Fruit fly (Drosophila melanogaster) whole organism, prepupa: ENCODE measurements around the gene Rbbp5.

Source experiments
- Blimp-1 ChIP-seq: fragments of 200-800 bp; sonication (Bioruptor generic); optimal IDR thresholded peaks from 3 replicates; lab custom pipeline; 2017; ENCODE audit warnings: missing biosample characterization, missing genetic modification characterization, mild to moderate bottlenecking, moderate library complexity, missing genetic modification reagents
- CG10631 ChIP-seq: fragments of 200-800 bp; sonication (Bioruptor generic); optimal IDR thresholded peaks from 2 replicates; lab custom pipeline; 2016; ENCODE audit warnings: missing biosample characterization, missing genetic modification characterization
- CG10669 ChIP-seq: fragments of 200-800 bp; sonication (Bioruptor generic); optimal IDR thresholded peaks from 3 replicates; lab custom pipeline; 2018; ENCODE audit warnings: missing biosample characterization, mild to moderate bottlenecking, missing genetic modification characterization, moderate library complexity
- CG11294 ChIP-seq: fragments of 200-800 bp; sonication (Bioruptor generic); IDR thresholded peaks from 2 replicates; pipeline ENCODE4 v1.3.6; 2022; ENCODE audit warnings: missing biosample characterization, missing genetic modification characterization
- CG11762 ChIP-seq: fragments of 200-800 bp; sonication (Bioruptor generic); optimal IDR thresholded peaks from 3 replicates; lab custom pipeline; 2016; ENCODE audit warnings: missing biosample characterization, missing genetic modification characterization; ENCODE audit not compliant: insufficient read depth
- CG15336 ChIP-seq: fragments of 200-800 bp; sonication (Bioruptor generic); IDR thresholded peaks from 2 replicates; pipeline ENCODE4 v1.3.6; 2022; ENCODE audit warnings: missing biosample characterization, missing genetic modification characterization
- CG16779 ChIP-seq: fragments of 200-800 bp; sonication (Bioruptor generic); optimal IDR thresholded peaks from 3 replicates; lab custom pipeline; 2017; ENCODE audit warnings: missing biosample characterization, mild to moderate bottlenecking, missing genetic modification characterization
- CG3032 ChIP-seq: fragments of 200-800 bp; optimal IDR thresholded peaks from 2 replicates; lab custom pipeline; 2019; ENCODE audit warnings: missing biosample characterization, mild to moderate bottlenecking, missing genetic modification characterization, moderate library complexity
- CG31627 ChIP-seq: fragments of 200-800 bp; sonication (Bioruptor generic); optimal IDR thresholded peaks from 3 replicates; lab custom pipeline; 2016; ENCODE audit warnings: missing biosample characterization, missing genetic modification characterization
- CG34406 ChIP-seq: fragments of 200-800 bp; sonication (Bioruptor generic); optimal IDR thresholded peaks from 3 replicates; lab custom pipeline; 2016; ENCODE audit warnings: missing biosample characterization, missing genetic modification characterization
- CG4318 ChIP-seq: fragments of 200-800 bp; sonication (Bioruptor generic); optimal IDR thresholded peaks from 3 replicates; lab custom pipeline; 2017; ENCODE audit warnings: missing biosample characterization, mild to moderate bottlenecking, missing genetic modification characterization
- CG6792 ChIP-seq: fragments of 200-800 bp; sonication (Bioruptor generic); optimal IDR thresholded peaks from 3 replicates; lab custom pipeline; 2016; ENCODE audit warnings: missing biosample characterization, missing genetic modification characterization
- CG8119 ChIP-seq: fragments of 200-800 bp; sonication (Bioruptor generic); IDR thresholded peaks from 3 replicates; pipeline ENCODE4 v1.3.6; 2022; ENCODE audit warnings: missing biosample characterization, missing genetic modification characterization
- CG8319 ChIP-seq: fragments of 200-800 bp; sonication (Bioruptor generic); optimal IDR thresholded peaks from 3 replicates; lab custom pipeline; 2016; ENCODE audit warnings: missing biosample characterization, missing genetic modification characterization
- CG8632 ChIP-seq: fragments of 200-800 bp; sonication (Bioruptor generic); optimal IDR thresholded peaks from 3 replicates; lab custom pipeline; 2016; ENCODE audit warnings: missing biosample characterization, missing genetic modification characterization
- CG9139 ChIP-seq: fragments of 200-800 bp; sonication (Bioruptor generic); optimal IDR thresholded peaks from 3 replicates; lab custom pipeline; 2017; ENCODE audit warnings: missing biosample characterization, mild to moderate bottlenecking, missing genetic modification characterization
- Eip93F ChIP-seq: fragments of 200-800 bp; sonication (Bioruptor generic); optimal IDR thresholded peaks from 2 replicates; lab custom pipeline; 2016; ENCODE audit warnings: missing biosample characterization, mild to moderate bottlenecking, missing genetic modification characterization
- Ets96B ChIP-seq: fragments of 200-800 bp; optimal IDR thresholded peaks from 2 replicates; lab custom pipeline; 2019; ENCODE audit warnings: missing biosample characterization, mild to moderate bottlenecking, missing genetic modification characterization, moderate library complexity
- Gug ChIP-seq: fragments of 200-800 bp; sonication (Bioruptor generic); IDR thresholded peaks from 2 replicates; pipeline ENCODE4 v1.3.6; 2022; ENCODE audit warnings: missing biosample characterization, missing genetic modification characterization
- Hr38 ChIP-seq: sonication (Bioruptor generic); optimal IDR thresholded peaks from 2 replicates; lab custom pipeline; 2016; ENCODE audit warnings: missing biosample characterization, missing genetic modification characterization
- Hr39 ChIP-seq: fragments of 200-800 bp; sonication (Bioruptor generic); optimal IDR thresholded peaks from 2 replicates; lab custom pipeline; 2016; ENCODE audit warnings: missing biosample characterization, missing genetic modification characterization
- Lpt ChIP-seq: fragments of 200-800 bp; sonication (Bioruptor generic); optimal IDR thresholded peaks from 3 replicates; lab custom pipeline; 2016; ENCODE audit warnings: missing biosample characterization, missing genetic modification characterization
- Smox ChIP-seq: fragments of 200-800 bp; sonication (Bioruptor generic); optimal IDR thresholded peaks from 3 replicates; lab custom pipeline; 2016; ENCODE audit warnings: missing biosample characterization, missing genetic modification characterization
- Sox102F ChIP-seq: fragments of 200-800 bp; sonication (Bioruptor generic); optimal IDR thresholded peaks from 2 replicates; lab custom pipeline; 2016; ENCODE audit warnings: missing biosample characterization, mild to moderate bottlenecking, missing genetic modification characterization
- achi ChIP-seq: fragments of 200-800 bp; sonication (Bioruptor generic); optimal IDR thresholded peaks from 3 replicates; lab custom pipeline; 2016; ENCODE audit warnings: missing biosample characterization, missing genetic modification characterization
- acj6 ChIP-seq: fragments of 200-800 bp; sonication (Bioruptor generic); optimal IDR thresholded peaks from 3 replicates; lab custom pipeline; 2016; ENCODE audit warnings: missing biosample characterization, missing genetic modification characterization
- dsx ChIP-seq: fragments of 200-800 bp; optimal IDR thresholded peaks from 3 replicates; lab custom pipeline; 2019; ENCODE audit warnings: missing biosample characterization, mild to moderate bottlenecking, missing genetic modification characterization, moderate library complexity; ENCODE audit not compliant: poor library complexity, severe bottlenecking
- eg ChIP-seq: fragments of 200-800 bp; sonication (Bioruptor generic); IDR thresholded peaks from 3 replicates; pipeline ENCODE4 v1.3.6; 2022; ENCODE audit warnings: missing biosample characterization, missing genetic modification characterization
- esn ChIP-seq: fragments of 200-800 bp; sonication (Bioruptor generic); optimal IDR thresholded peaks from 2 replicates; lab custom pipeline; 2016; ENCODE audit warnings: missing biosample characterization, mild to moderate bottlenecking, missing genetic modification characterization, moderate library complexity
- fd59A ChIP-seq: fragments of 200-800 bp; sonication (Bioruptor generic); optimal IDR thresholded peaks from 2 replicates; lab custom pipeline; 2017; ENCODE audit warnings: missing biosample characterization, mild to moderate bottlenecking, missing genetic modification characterization, missing genetic modification reagents
- fd85E ChIP-seq: fragments of 200-800 bp; sonication (Bioruptor generic); optimal IDR thresholded peaks from 3 replicates; lab custom pipeline; 2016; ENCODE audit warnings: missing biosample characterization, missing genetic modification characterization
- fkh ChIP-seq: fragments of 200-800 bp; sonication (Bioruptor generic); optimal IDR thresholded peaks from 3 replicates; lab custom pipeline; 2017; ENCODE audit warnings: missing biosample characterization, mild to moderate bottlenecking, missing genetic modification characterization, moderate library complexity
- lz ChIP-seq: fragments of 200-800 bp; sonication (Bioruptor generic); optimal IDR thresholded peaks from 3 replicates; lab custom pipeline; 2016; ENCODE audit warnings: missing biosample characterization, missing genetic modification characterization
- net ChIP-seq: fragments of 200-800 bp; sonication (Bioruptor generic); optimal IDR thresholded peaks from 3 replicates; lab custom pipeline; 2016; ENCODE audit warnings: missing biosample characterization, missing genetic modification characterization
- pdm3 ChIP-seq: fragments of 200-800 bp; sonication (Bioruptor generic); optimal IDR thresholded peaks from 3 replicates; lab custom pipeline; 2016; ENCODE audit warnings: missing biosample characterization, missing genetic modification characterization
- salr ChIP-seq, 2 experiments: fragments of 200-800 bp; sonication (Bioruptor generic); optimal IDR thresholded peaks; 3 replicates each; lab custom pipeline; 2016 to 2018; ENCODE audit warnings: missing biosample characterization in 2 of 2, missing genetic modification characterization in 2 of 2, mild to moderate bottlenecking in 1 of 2
- spab ChIP-seq: fragments of 200-800 bp; sonication (Bioruptor generic); optimal IDR thresholded peaks from 2 replicates; lab custom pipeline; 2017; ENCODE audit warnings: missing biosample characterization, mild to moderate bottlenecking, missing genetic modification characterization, missing genetic modification reagents
- ss ChIP-seq, 2 experiments: fragments of 200-800 bp; sonication (Bioruptor generic); optimal IDR thresholded peaks; 2 replicates in 1 of 2; 3 replicates in 1 of 2; lab custom pipeline; 2017 to 2018; ENCODE audit warnings: mild to moderate bottlenecking in 2 of 2, missing biosample characterization in 2 of 2, missing genetic modification characterization in 2 of 2, moderate library complexity in 1 of 2
- svp ChIP-seq: fragments of 200-800 bp; sonication (Bioruptor generic); peaks from one replicate; lab custom pipeline; 2016; ENCODE audit warnings: missing biosample characterization, missing genetic modification characterization
- topi ChIP-seq: fragments of 200-800 bp; sonication (Bioruptor generic); optimal IDR thresholded peaks from 3 replicates; lab custom pipeline; 2016; ENCODE audit warnings: missing biosample characterization, missing genetic modification characterization

Rbbp5 gene

DNA sequence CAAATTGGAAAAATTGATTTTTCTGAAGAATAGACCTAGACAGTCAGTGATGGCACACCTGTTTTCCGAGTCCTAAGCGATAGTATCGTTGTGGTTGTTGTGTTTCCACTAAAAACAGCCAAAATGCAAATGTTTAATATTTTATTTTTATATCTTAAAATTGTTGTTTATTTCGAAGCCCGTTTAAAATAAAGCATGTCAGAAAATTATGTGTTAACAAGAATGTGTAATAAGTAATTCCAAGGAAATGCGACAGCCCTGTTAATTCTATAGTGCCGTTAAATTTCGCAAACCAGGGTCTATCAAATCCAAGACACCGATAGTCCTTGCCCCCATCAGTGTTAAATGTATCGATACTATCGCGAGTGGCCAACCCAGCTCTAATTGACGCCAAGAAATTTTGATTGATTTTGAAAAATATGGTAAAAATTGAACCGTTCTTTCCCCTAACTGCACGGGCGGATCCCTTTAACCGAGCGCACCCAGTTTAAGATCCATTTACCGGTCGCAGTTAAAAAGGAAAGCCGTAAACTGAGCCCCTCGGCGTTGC is 45.6 kb downstream of the Rbbp5 start, which contains the start of gene Pex23 (continued):
- TF ChIP-seq acj6 (GFP tag; lab: Kevin White, UChicago), result no peak
- TF ChIP-seq esn (GFP tag; lab: Kevin White, UChicago), result peak; percentile 84
- no peak for TF ChIP-seq CG10669
- TF ChIP-seq Eip93F (GFP tag; lab: Kevin White, UChicago), result peak; percentile 9
- TF ChIP-seq CG9139 (GFP tag; lab: Kevin White, UChicago), result no peak
- TF ChIP-seq Hr38 (GFP tag; lab: Kevin White, UChicago), result no peak
- peak; percentile 15 for TF ChIP-seq CG8319 (GFP tag; lab: Kevin White, UChicago)
- no peak for TF ChIP-seq dsx (GFP tag; lab: Kevin White, UChicago)
- peak; percentile 82 for TF ChIP-seq pdm3
- TF ChIP-seq CG16779 (tag; lab: Kevin White, UChicago), result no peak
- no peak for TF ChIP-seq spab (GFP tag; lab: Kevin White, UChicago)
- no peak for TF ChIP-seq salr (GFP tag; optimal IDR thresholded peaks at IDR 0.05; lab: Kevin White, UChicago)
- TF ChIP-seq Lpt (GFP tag; lab: Kevin White, UChicago), result peak; percentile 37
- peak; percentile 75 for TF ChIP-seq Smox (GFP tag; lab: Kevin White, UChicago)
- peak; percentile 80 for TF ChIP-seq CG31627 (GFP tag; lab: Kevin White, UChicago)
- TF ChIP-seq fd59A (GFP tag; lab: Kevin White, UChicago), result no peak
- no peak for TF ChIP-seq CG4318 (GFP tag; lab: Kevin White, UChicago)
- peak; percentile 62 for TF ChIP-seq Sox102F (GFP tag; lab: Kevin White, UChicago)
- TF ChIP-seq Ets96B (tag; lab: Kevin White, UChicago), result peak; percentile 50
- peak; percentile 70 for TF ChIP-seq CG3032
- peak; percentile 74 for TF ChIP-seq topi (GFP tag; lab: Kevin White, UChicago)
- peak; percentile 54; the same call in 2 of the 3 replicates for TF ChIP-seq CG8119 (GFP tag; lab: Robert Waterston, UW)
- TF ChIP-seq eg, result peak; percentile 80
- TF ChIP-seq svp, result no peak
- peak; percentile 70 for TF ChIP-seq achi
- peak; percentile 46 for TF ChIP-seq CG6792 (GFP tag; lab: Kevin White, UChicago)
- peak; percentile 83 for TF ChIP-seq CG10631 (GFP tag; lab: Kevin White, UChicago)
- peak; percentile 79 for TF ChIP-seq lz
- TF ChIP-seq Blimp-1 (GFP tag; lab: Kevin White, UChicago), result no peak
- TF ChIP-seq CG8632 (GFP tag; lab: Kevin White, UChicago), result peak; percentile 59
- TF ChIP-seq fd85E (GFP tag; lab: Kevin White, UChicago), result no peak
- peak; percentile 42 for TF ChIP-seq CG11762 (GFP tag; lab: Kevin White, UChicago)
- no peak for TF ChIP-seq ss (GFP tag; optimal IDR thresholded peaks at IDR 0.05; lab: Kevin White, UChicago)
- TF ChIP-seq CG34406 (GFP tag; lab: Kevin White, UChicago), result no peak
- TF ChIP-seq, all 60 proteins: peak for 30

DNA sequence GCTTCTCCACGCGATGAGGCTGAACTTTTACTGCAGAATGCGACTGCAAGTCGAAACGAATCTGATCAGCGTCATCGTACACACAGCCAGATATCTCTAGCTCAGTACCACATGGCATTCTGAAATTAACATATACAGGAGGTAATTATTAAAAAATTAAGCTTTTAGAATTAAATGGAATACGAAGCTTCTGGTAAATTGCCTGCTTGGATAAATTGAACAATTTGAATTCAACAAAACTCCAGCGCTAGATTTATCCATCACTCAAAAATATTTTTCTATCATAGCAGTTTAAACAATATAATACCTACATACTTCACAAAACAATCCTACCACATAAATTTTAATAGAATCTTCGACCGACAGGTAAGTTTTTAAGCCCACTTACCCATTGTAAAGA is 48.6 kb downstream of the Rbbp5 start, which contains the start of gene SCCRO4:
Gene SCCRO4 (plus strand): TSS at position 301 of the 400 bp plus-strand sequence.
- TF ChIP-seq Blimp-1 (GFP tag; lab: Kevin White, UChicago) (no peak), CG34406 (GFP tag; lab: Kevin White, UChicago) (no peak), fkh (no peak), CG11294 (GFP tag; lab: Robert Waterston, UW) (no peak), net (GFP tag; lab: Kevin White, UChicago) (no peak), Gug (GFP tag; lab: Robert Waterston, UW) (no peak), CG15336 (GFP tag; lab: Robert Waterston, UW) (no peak), fd59A (GFP tag; lab: Kevin White, UChicago) (no peak), CG8119 (GFP tag; lab: Robert Waterston, UW) (no peak), Hr38 (GFP tag; lab: Kevin White, UChicago) (no peak), Hr39 (GFP tag; lab: Kevin White, UChicago) (no peak), CG10669 (no peak)
